Worm (Caenorhabditis elegans) whole organism, young adult: ENCODE measurements around the gene vap-1.

Experiments used
- B0336.3 ChIP-seq: fragments of 200-800 bp; sonication (Bioruptor generic); IDR thresholded peaks from 2 replicates; pipeline ENCODE4 v1.3.6; 2022; ENCODE audit warnings: missing genetic modification characterization, missing compliant biosample characterization
- Y53G8AR.9 ChIP-seq: fragments of 200-800 bp; sonication (Bioruptor generic); conservative IDR thresholded peaks from 2 replicates; pipeline ENCODE4 v1.3.6; 2022; ENCODE audit warnings: missing genetic modification reagents, missing genetic modification characterization, missing compliant biosample characterization
- Y56A3A.18 ChIP-seq: fragments of 200-800 bp; sonication (Bioruptor generic); IDR thresholded peaks from 2 replicates; pipeline ENCODE4 v1.3.6; 2022; ENCODE audit warnings: missing genetic modification reagents, missing genetic modification characterization, missing compliant biosample characterization
- ZK185.1 ChIP-seq: sonication (generic microtip); optimal IDR thresholded peaks from 2 replicates; lab custom pipeline; 2016; ENCODE audit warnings: mild to moderate bottlenecking, missing genetic modification characterization, missing compliant biosample characterization; ENCODE audit not compliant: poor library complexity, severe bottlenecking
- ama-1 ChIP-seq, 3 experiments: fragments of 150-350 bp in 1 of 3; sonication (generic microtip) in 2 of 3; optimal IDR thresholded peaks; 2 replicates each; lab custom pipeline; 2014 to 2018; ENCODE audit warnings: missing biosample characterization in 2 of 3, missing genetic modification characterization in 2 of 3, missing genetic modification reagents in 2 of 3
- aptf-2 ChIP-seq: fragments of 200-800 bp; sonication (Bioruptor generic); conservative IDR thresholded peaks from 2 replicates; pipeline ENCODE4 v1.3.6; 2022; ENCODE audit warnings: missing genetic modification reagents, missing genetic modification characterization, missing compliant biosample characterization
- atf-7 ChIP-seq: sonication (generic microtip); optimal IDR thresholded peaks from 2 replicates; lab custom pipeline; 2017; ENCODE audit warnings: mild to moderate bottlenecking, missing genetic modification characterization, missing compliant biosample characterization
- ceh-27 ChIP-seq: fragments of 200-800 bp; sonication (Bioruptor generic); optimal IDR thresholded peaks from 2 replicates; lab custom pipeline; 2018; ENCODE audit warnings: mild to moderate bottlenecking, missing genetic modification characterization, moderate library complexity, missing compliant biosample characterization
- ceh-40 ChIP-seq: fragments of 200-800 bp; sonication (Bioruptor generic); IDR thresholded peaks from 2 replicates; pipeline ENCODE4 v1.3.6; 2022; ENCODE audit warnings: missing genetic modification characterization, missing compliant biosample characterization
- ceh-79 ChIP-seq: sonication (generic microtip); optimal IDR thresholded peaks from 2 replicates; lab custom pipeline; 2017; ENCODE audit warnings: mild to moderate bottlenecking, missing genetic modification characterization, missing compliant biosample characterization
- chd-7 ChIP-seq: sonication (generic microtip); optimal IDR thresholded peaks from 2 replicates; lab custom pipeline; 2016; ENCODE audit warnings: mild to moderate bottlenecking, missing genetic modification characterization, moderate library complexity, missing compliant biosample characterization
- dpl-1 ChIP-seq: fragments of 150-350 bp; optimal IDR thresholded peaks from 2 replicates; lab custom pipeline; 2014; ENCODE audit warnings: missing biosample characterization, missing genetic modification reagents, missing genetic modification characterization
- egrh-3 ChIP-seq: fragments of 200-800 bp; sonication (Bioruptor generic); IDR thresholded peaks from 2 replicates; pipeline ENCODE4 v1.3.6; 2022; ENCODE audit warnings: missing genetic modification reagents, missing genetic modification characterization, missing compliant biosample characterization
- ekl-4 ChIP-seq: fragments of 200-800 bp; sonication (Bioruptor generic); IDR thresholded peaks from 2 replicates; pipeline ENCODE4 v1.3.6; 2022; ENCODE audit warnings: missing genetic modification reagents, missing genetic modification characterization, missing compliant biosample characterization
- gei-17 ChIP-seq: fragments of 200-800 bp; sonication (Bioruptor generic); optimal IDR thresholded peaks from 2 replicates; lab custom pipeline; 2018; ENCODE audit warnings: mild to moderate bottlenecking, missing genetic modification characterization, missing compliant biosample characterization
- lin-26 ChIP-seq: fragments of 200-800 bp; sonication (Bioruptor generic); IDR thresholded peaks from 2 replicates; pipeline ENCODE4 v1.3.6; 2022; ENCODE audit warnings: missing genetic modification reagents, missing genetic modification characterization, missing compliant biosample characterization
- lin-35 ChIP-seq, 3 experiments: fragments of 150-350 bp in 2 of 3; sonication (generic microtip) in 1 of 3; optimal IDR thresholded peaks; 2 replicates each; lab custom pipeline; 2014 to 2018; ENCODE audit warnings: missing biosample characterization in 3 of 3, missing genetic modification characterization in 3 of 3, missing genetic modification reagents in 3 of 3
- lin-40 ChIP-seq: sonication (generic microtip); optimal IDR thresholded peaks from 2 replicates; lab custom pipeline; 2016; ENCODE audit warnings: missing genetic modification characterization, mild to moderate bottlenecking, missing compliant biosample characterization, missing genotype, missing genetic modification reagents
- mcd-1 ChIP-seq: fragments of 200-800 bp; sonication (Bioruptor generic); IDR thresholded peaks from 2 replicates; pipeline ENCODE4 v1.3.6; 2022; ENCODE audit warnings: missing genetic modification reagents, missing genetic modification characterization, missing compliant biosample characterization
- mel-28 ChIP-seq: sonication (generic microtip); optimal IDR thresholded peaks from 2 replicates; lab custom pipeline; 2016; ENCODE audit warnings: borderline replicate concordance, mild to moderate bottlenecking, missing genetic modification characterization, missing compliant biosample characterization
- nhr-27 ChIP-seq: fragments of 200-800 bp; sonication (Bioruptor generic); optimal IDR thresholded peaks from 2 replicates; lab custom pipeline; 2018; ENCODE audit warnings: mild to moderate bottlenecking, missing genetic modification characterization, moderate library complexity, missing compliant biosample characterization
- nhr-90 ChIP-seq: sonication (generic microtip); optimal IDR thresholded peaks from 2 replicates; lab custom pipeline; 2016; ENCODE audit warnings: missing genotype, mild to moderate bottlenecking, missing genetic modification characterization, missing compliant biosample characterization
- pbrm-1 ChIP-seq: fragments of 200-800 bp; sonication (Bioruptor generic); IDR thresholded peaks from 2 replicates; pipeline ENCODE4 v1.3.6; 2022; ENCODE audit warnings: missing genetic modification reagents, missing genetic modification characterization, missing compliant biosample characterization
- repo-1 ChIP-seq: sonication (generic microtip); optimal IDR thresholded peaks from 2 replicates; lab custom pipeline; 2017; ENCODE audit warnings: mild to moderate bottlenecking, missing genetic modification characterization, missing compliant biosample characterization
- sdz-38 ChIP-seq: sonication (generic microtip); optimal IDR thresholded peaks from 2 replicates; lab custom pipeline; 2016; ENCODE audit warnings: missing genotype, missing genetic modification characterization, missing compliant biosample characterization
- snpc-1.3 ChIP-seq: sonication (generic microtip); optimal IDR thresholded peaks from 2 replicates; lab custom pipeline; 2017; ENCODE audit warnings: missing genetic modification characterization, mild to moderate bottlenecking, missing compliant biosample characterization, antibody characterized with exemption, moderate library complexity, missing genotype, missing genetic modification reagents; ENCODE audit not compliant: insufficient read depth
- somi-1 ChIP-seq: fragments of 200-800 bp; sonication (Bioruptor generic); optimal IDR thresholded peaks from 2 replicates; lab custom pipeline; 2018; ENCODE audit warnings: mild to moderate bottlenecking, missing genetic modification characterization, missing compliant biosample characterization
- zfh-2 ChIP-seq: fragments of 200-800 bp; sonication (Bioruptor generic); conservative IDR thresholded peaks from 2 replicates; pipeline ENCODE4 v1.3.6; 2022; ENCODE audit warnings: missing genetic modification reagents, missing genetic modification characterization, missing compliant biosample characterization
- ztf-26 ChIP-seq: sonication (generic microtip); optimal IDR thresholded peaks from 2 replicates; lab custom pipeline; 2017; ENCODE audit warnings: missing genetic modification characterization, missing compliant biosample characterization
- ztf-28 ChIP-seq: fragments of 200-800 bp; sonication (Bioruptor generic); IDR thresholded peaks from 2 replicates; pipeline ENCODE4 v1.3.6; 2022; ENCODE audit warnings: missing genetic modification reagents, missing genetic modification characterization, missing compliant biosample characterization

Gene vap-1

ce11 chrX:17420585-17421459, 24.5 kb upstream of the vap-1 start:
- TF ChIP-seq ceh-79 (tag; lab: Kevin White, UChicago) (peak; percentile 59), snpc-1.3 (tag; lab: Kevin White, UChicago) (no peak), ama-1 (optimal IDR thresholded peaks at IDR 0.05; lab: Kevin White, UChicago) (peak; percentile 96), ama-1 (GFP tag; optimal IDR thresholded peaks at IDR 0.05; lab: Kevin White, UChicago) (no peak), repo-1 (peak; percentile 41), egrh-3 (GFP tag; lab: Robert Waterston, UW) (peak; percentile 74; the same call in 1 of the 2 replicates), nhr-90 (tag; lab: Kevin White, UChicago) (no peak), nhr-27 (tag; lab: Kevin White, UChicago) (peak; percentile 36), ztf-26 (peak; percentile 78), aptf-2 (GFP tag; lab: Robert Waterston, UW) (0 out of 2 replicates have a peak, but pooled peaks have one; percentile 12), sdz-38 (tag; lab: Kevin White, UChicago) (no peak), ceh-27 (GFP tag; lab: Kevin White, UChicago) (peak; percentile 2), B0336.3 (0 out of 2 replicates have a peak, but pooled peaks have one; percentile 13), zfh-2 (GFP tag; lab: Robert Waterston, UW) (peak; percentile 86)
- TF ChIP-seq, all 124 proteins: peak for 10

ce11 chrX:17419813-17420584, 23.6 kb upstream of the vap-1 start:
- peak; percentile 26 for TF ChIP-seq nhr-27 (tag; lab: Kevin White, UChicago)
- TF ChIP-seq ceh-40 (GFP tag; lab: Robert Waterston, UW) = 0 out of 2 replicates have a peak, but pooled peaks have one; percentile 14
- no peak for TF ChIP-seq mel-28 (tag; lab: Kevin White, UChicago)
- TF ChIP-seq ZK185.1 (tag; lab: Kevin White, UChicago) = peak; percentile 28
- TF ChIP-seq mcd-1 (GFP tag; lab: Robert Waterston, UW) = 0 out of 2 replicates have a peak, but pooled peaks have one; percentile 3
- TF ChIP-seq repo-1 = no peak
- 0 out of 2 replicates have a peak, but pooled peaks have one; percentile 7 for TF ChIP-seq Y56A3A.18 (GFP tag; lab: Robert Waterston, UW)
- TF ChIP-seq atf-7 (tag; lab: Kevin White, UChicago) = no peak
- 0 out of 2 replicates have a peak, but pooled peaks have one; percentile 16 for TF ChIP-seq Y53G8AR.9 (GFP tag; lab: Robert Waterston, UW)
- TF ChIP-seq ama-1 (optimal IDR thresholded peaks at IDR 0.05; lab: Kevin White, UChicago) = peak; percentile 70
- TF ChIP-seq ama-1 (GFP tag; optimal IDR thresholded peaks at IDR 0.05; lab: Kevin White, UChicago) = no peak
- no peak for TF ChIP-seq zfh-2 (GFP tag; lab: Robert Waterston, UW)
- TF ChIP-seq lin-26 (GFP tag; lab: Robert Waterston, UW) = peak; percentile 57; the same call in 1 of the 2 replicates
- no peak for TF ChIP-seq ztf-28 (GFP tag; lab: Robert Waterston, UW)
- peak; percentile 11 for TF ChIP-seq somi-1 (GFP tag; lab: Kevin White, UChicago)
- TF ChIP-seq lin-35 (GFP tag; optimal IDR thresholded peaks at IDR 0.05; lab: Kevin White, UChicago) = peak in 1 of 3 experiments; percentile 18
- TF ChIP-seq ekl-4 = 0 out of 2 replicates have a peak, but pooled peaks have one; percentile 7
- TF ChIP-seq chd-7 (tag; lab: Kevin White, UChicago) = peak; percentile 38
- peak; percentile 47 for TF ChIP-seq lin-40 (tag; lab: Kevin White, UChicago)
- TF ChIP-seq gei-17 = peak; percentile 49
- TF ChIP-seq dpl-1 = no peak
- no peak for TF ChIP-seq sdz-38 (tag; lab: Kevin White, UChicago)
- peak; percentile 34; the same call in 1 of the 2 replicates for TF ChIP-seq pbrm-1 (GFP tag; lab: Robert Waterston, UW)
- TF ChIP-seq ztf-26 = peak; percentile 68
